Fruit fly (Drosophila melanogaster) Kc167 (cell line): ENCODE results near the gene CG42502.

Experiments used
- Myc ChIP-seq: fragments of >200 bp; optimal IDR thresholded peaks from 2 replicates; lab custom pipeline; 2017; ENCODE audit warnings: missing external identifiers
- Sin3A ChIP-seq: fragments of >200 bp; optimal IDR thresholded peaks from 2 replicates; lab custom pipeline; 2018; ENCODE audit warnings: missing external identifiers
- h ChIP-seq: fragments of >200 bp; optimal IDR thresholded peaks from 3 replicates; lab custom pipeline; 2018; ENCODE audit warnings: missing external identifiers

DNA sequence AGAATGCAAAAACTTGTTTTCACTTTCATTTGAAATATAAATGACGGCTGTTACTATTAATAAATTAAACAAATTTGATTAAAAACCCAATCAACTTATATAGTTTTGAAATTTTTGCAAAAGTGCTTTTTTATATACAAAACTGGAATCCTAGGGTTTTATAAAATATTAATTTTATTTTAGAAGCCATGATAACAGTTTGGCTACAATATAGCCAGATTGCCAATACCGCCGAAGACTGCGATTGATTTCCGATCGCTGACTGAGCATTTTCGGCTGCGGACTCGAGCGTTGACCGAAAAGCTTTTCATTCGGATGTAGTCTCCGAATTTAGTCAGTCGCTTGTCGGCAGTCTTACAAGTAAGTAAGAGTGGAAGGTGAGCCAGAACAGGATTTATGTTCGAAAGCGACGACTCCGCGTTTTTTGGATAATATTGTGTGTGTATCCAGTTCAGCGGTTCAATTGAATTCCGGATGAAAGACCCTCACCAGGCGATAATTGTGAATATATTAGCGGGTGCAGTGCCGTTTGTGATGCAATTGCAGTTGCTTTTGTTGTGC, 12.3 kb upstream of the CG42502 start, which contains the start of gene Ugt36D1:
- no peak for TF ChIP-seq Myc (lab: Kevin White, UChicago)
- TF ChIP-seq Sin3A (lab: Kevin White, UChicago) = no peak
- no peak for TF ChIP-seq h (lab: Kevin White, UChicago)
